Fruit fly (Drosophila melanogaster): ENCODE measurements around the gene Cyp310a1.

dm6 chr2L:18624362-18624761, 28.4 kb downstream of the Cyp310a1 start:
- TF ChIP-seq tj (GFP tag; optimal IDR thresholded peaks at IDR 0.05), result no peak
- no peak for TF ChIP-seq CG5204 (GFP tag; optimal IDR thresholded peaks at IDR 0.05)
- TF ChIP-seq pad (GFP tag; optimal IDR thresholded peaks at IDR 0.05), result no peak
- TF ChIP-seq CG11617 (GFP tag; optimal IDR thresholded peaks at IDR 0.05), result no peak
- no peak for TF ChIP-seq ovo (GFP tag; optimal IDR thresholded peaks at IDR 0.05)
- no peak for TF ChIP-seq CG12768 (GFP tag; optimal IDR thresholded peaks at IDR 0.05)
- no peak for TF ChIP-seq CG1620 (GFP tag; optimal IDR thresholded peaks at IDR 0.05)
- no peak for TF ChIP-seq CG7045 (GFP tag; optimal IDR thresholded peaks at IDR 0.05)
- TF ChIP-seq Mnt (GFP tag; optimal IDR thresholded peaks at IDR 0.05), result no peak
- TF ChIP-seq CG14711 (tag; optimal IDR thresholded peaks at IDR 0.05), result no peak
- TF ChIP-seq kay (GFP tag; ENCODE audit: borderline replicate concordance), result no peak

Data from whole organism, adult.